Worm (Caenorhabditis elegans): ENCODE results near the gene clc-5.

DNA sequence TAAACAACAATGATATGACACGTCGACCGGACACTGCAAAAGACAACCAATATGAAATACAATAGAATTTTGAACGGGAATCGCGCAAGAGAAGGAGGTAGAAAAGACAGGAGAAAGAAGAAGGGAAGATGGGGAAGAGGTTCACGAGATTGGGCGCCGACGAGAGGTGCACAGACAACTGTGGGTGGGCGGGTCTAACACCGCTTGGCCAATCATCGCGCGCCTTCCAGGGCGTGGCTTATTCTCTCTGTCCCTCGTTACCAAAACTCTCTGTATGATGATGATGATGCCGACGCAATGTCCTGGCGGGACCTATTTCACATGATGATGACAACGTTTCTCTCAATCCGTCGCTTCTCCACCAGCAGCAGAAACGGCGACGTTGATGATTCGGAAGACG lies 27.1 kb downstream of the clc-5 start:
- no peak for TF ChIP-seq ztf-11 (tag; optimal IDR thresholded peaks at IDR 0.05)
- no peak for TF ChIP-seq ama-1 (optimal IDR thresholded peaks at IDR 0.05)
- no peak for TF ChIP-seq fkh-10 (GFP tag; optimal IDR thresholded peaks at IDR 0.05)
- TF ChIP-seq zag-1 (tag; optimal IDR thresholded peaks at IDR 0.05), result no peak
- no peak for TF ChIP-seq ceh-82 (tag; optimal IDR thresholded peaks at IDR 0.05)
- TF ChIP-seq snu-23 (GFP tag; optimal IDR thresholded peaks at IDR 0.05), result no peak
- no peak for TF ChIP-seq aha-1 (tag; optimal IDR thresholded peaks at IDR 0.05)
